Fruit fly (Drosophila melanogaster) Kc167 (cell line): ENCODE results near the gene CG15208.

ENCODE experiments used
- h ChIP-seq: fragments of >200 bp; optimal IDR thresholded peaks from 3 replicates; lab custom pipeline; 2018; ENCODE audit warnings: missing external identifiers
- insv ChIP-seq: fragments of >200 bp; optimal IDR thresholded peaks from 3 replicates; lab custom pipeline; 2018; ENCODE audit warnings: missing external identifiers
- psq ChIP-seq: fragments of >200 bp; optimal IDR thresholded peaks from 2 replicates; lab custom pipeline; 2017; ENCODE audit warnings: missing external identifiers
- ttk ChIP-seq: sonication (Bioruptor generic); optimal IDR thresholded peaks from 2 replicates; lab custom pipeline; 2017; ENCODE audit warnings: missing external identifiers

DNA sequence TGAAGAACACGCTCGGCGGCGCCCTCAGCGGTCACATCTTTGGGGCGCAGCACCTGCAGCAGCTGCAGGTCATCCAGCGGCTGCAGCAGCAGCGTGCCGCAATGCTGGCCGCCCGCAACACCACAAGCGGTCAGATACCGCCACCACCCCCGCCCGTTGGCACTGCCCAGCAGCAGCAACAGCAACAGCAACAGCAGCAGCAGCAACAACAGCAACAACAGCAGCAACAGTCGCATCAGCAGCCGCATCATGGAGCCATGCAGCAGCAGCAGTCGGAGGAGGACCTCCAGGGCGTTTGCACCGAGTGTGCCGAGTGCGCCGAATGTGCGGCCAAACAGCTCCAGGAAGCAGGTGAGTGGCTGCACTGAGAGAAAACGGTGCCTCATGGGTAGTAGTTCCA, 12.8 kb downstream of the CG15208 start:
- TF ChIP-seq insv (lab: Kevin White, UChicago) (no peak), psq (no peak), ttk (lab: Kevin White, UChicago) (no peak), h (no peak)
